Fruit fly (Drosophila melanogaster) whole organism: ENCODE data around the gene CG13841.

ENCODE experiments used
- CG8478 ChIP-seq: fragments of >200 bp; optimal IDR thresholded peaks from 2 replicates; lab custom pipeline; 2018; ENCODE audit warnings: inconsistent platforms
- pan ChIP-seq: fragments of >200 bp; optimal IDR thresholded peaks from 2 replicates; lab custom pipeline; 2017
- psq ChIP-seq: fragments of >200 bp; optimal IDR thresholded peaks from 2 replicates; lab custom pipeline; 2017
- usp ChIP-seq: fragments of >200 bp; optimal IDR thresholded peaks from 2 replicates; lab custom pipeline; 2017; ENCODE audit warnings: missing biosample characterization, missing genetic modification characterization, mixed read lengths

DNA sequence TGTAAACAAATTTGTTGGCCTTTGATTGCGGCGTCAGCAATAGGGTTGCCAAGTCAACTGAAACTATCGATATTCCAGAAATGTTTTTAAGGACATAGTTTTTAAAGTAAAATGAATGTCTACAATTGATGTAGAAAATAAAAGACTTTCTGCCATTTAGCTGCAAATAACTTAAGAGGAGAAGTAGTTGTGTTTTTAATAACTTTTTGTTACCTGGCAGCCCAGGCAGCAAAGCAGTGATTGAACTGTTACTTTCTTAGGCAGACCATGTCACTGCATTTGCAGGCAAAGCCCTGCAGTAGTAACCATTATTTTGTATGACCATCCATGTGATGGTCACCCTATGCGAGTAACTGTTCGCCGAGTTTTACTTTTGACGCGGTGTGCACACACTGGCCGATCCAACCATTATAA lies 17.0 kb downstream of the CG13841 start, which contains the start of the genes rumi, CG7029 and Usp12-46:
- TF ChIP-seq pan (lab: Kevin White, UChicago), result no peak
- no peak for TF ChIP-seq usp (GFP tag; lab: Kevin White, UChicago)
- TF ChIP-seq psq, result no peak
- TF ChIP-seq CG8478, result no peak
